Worm (Caenorhabditis elegans): ENCODE data around the gene lact-6.

The lact-6 gene

DNA sequence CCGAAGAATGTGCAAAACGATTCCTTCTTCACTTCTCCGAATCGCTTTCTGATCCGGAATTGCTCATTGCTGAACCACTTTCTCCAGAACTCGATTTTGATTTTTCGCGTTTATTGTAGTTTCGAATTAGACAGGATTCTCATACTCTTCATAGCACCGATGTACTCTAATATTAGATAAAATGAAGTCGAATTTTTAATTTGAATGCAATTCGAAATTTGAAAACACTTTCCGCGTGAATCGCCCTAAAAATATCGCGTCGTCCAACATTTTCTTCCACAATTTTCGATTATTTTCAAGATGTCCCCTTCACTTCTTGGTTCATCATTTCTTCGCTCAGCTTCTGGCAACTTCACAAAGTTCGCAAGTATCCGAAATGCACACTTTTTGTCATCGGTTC lies 49.2 kb downstream of the lact-6 start, which contains the start of gene C30H6.8:
C30H6.8 (plus strand) TSS at position 301 of the 400 bp plus-strand sequence.
- TF ChIP-seq tra-4 (tag; optimal IDR thresholded peaks at IDR 0.05): no peak

- peak; percentile 32 for TF ChIP-seq F13C5.2 (tag; optimal IDR thresholded peaks at IDR 0.05)
- TF ChIP-seq hmg-4 (GFP tag; optimal IDR thresholded peaks at IDR 0.05): no peak
- no peak for TF ChIP-seq ceh-36 (tag; optimal IDR thresholded peaks at IDR 0.05)
- TF ChIP-seq pes-1 (GFP tag; IDR thresholded peaks at IDR 0.05): no peak
- no peak for TF ChIP-seq hnd-1 (tag; optimal IDR thresholded peaks at IDR 0.05)
- TF ChIP-seq ets-7 (tag; optimal IDR thresholded peaks at IDR 0.05): no peak
These were observed 51.0 kb downstream of the lact-6 start, which contains the start of the genes C30H6.9 and dlat-2 for ce11 chrIV:17380061-17380680. TSS of gene C30H6.9 (minus strand) at chrIV:17380170. TSS of gene dlat-2 (plus strand) at chrIV:17380626.
